Worm (Caenorhabditis elegans) whole organism, L2 larva: Measurements from ENCODE around the gene nlp-14.

Experiments
- R02D3.7 ChIP-seq: fragments of 150-350 bp; optimal IDR thresholded peaks from 2 replicates; lab custom pipeline; 2014; ENCODE audit warnings: missing biosample characterization, missing genetic modification characterization
- alr-1 ChIP-seq: fragments of 150-350 bp; optimal IDR thresholded peaks from 2 replicates; lab custom pipeline; 2014; ENCODE audit warnings: missing biosample characterization, missing genetic modification characterization
- ceh-82 ChIP-seq: fragments of 150-350 bp; optimal IDR thresholded peaks from 2 replicates; lab custom pipeline; 2014; ENCODE audit warnings: missing biosample characterization, missing genetic modification characterization
- dmd-4 ChIP-seq: sonication (generic microtip); optimal IDR thresholded peaks from 2 replicates; lab custom pipeline; 2017; ENCODE audit warnings: missing biosample characterization, missing genetic modification characterization
- elt-3 ChIP-seq: sonication (generic microtip); optimal IDR thresholded peaks from 2 replicates; lab custom pipeline; 2017; ENCODE audit warnings: missing biosample characterization, missing genetic modification characterization
- lin-13 ChIP-seq: fragments of 150-350 bp; optimal IDR thresholded peaks from 2 replicates; lab custom pipeline; 2014; ENCODE audit warnings: missing biosample characterization, missing genetic modification reagents, missing genetic modification characterization
- mbf-1 ChIP-seq: sonication (generic microtip); optimal IDR thresholded peaks from 2 replicates; lab custom pipeline; 2017; ENCODE audit warnings: missing biosample characterization, missing genetic modification characterization
- mdl-1 ChIP-seq, 2 experiments: fragments of 150-350 bp in 1 of 2; sonication (generic microtip) in 1 of 2; optimal IDR thresholded peaks; 2 replicates each; lab custom pipeline; 2017; ENCODE audit warnings: missing biosample characterization in 2 of 2, missing genetic modification characterization in 2 of 2
- nhr-11 ChIP-seq: fragments of 150-350 bp; optimal IDR thresholded peaks from 2 replicates; lab custom pipeline; 2014; ENCODE audit warnings: missing biosample characterization, missing genetic modification characterization
- nhr-237 ChIP-seq: fragments of 150-350 bp; optimal IDR thresholded peaks from 2 replicates; lab custom pipeline; 2014; ENCODE audit warnings: missing biosample characterization, missing genetic modification characterization
- snpc-4 ChIP-seq: fragments of 150-350 bp; optimal IDR thresholded peaks from 2 replicates; lab custom pipeline; 2014; ENCODE audit warnings: missing biosample characterization, missing genetic modification characterization
- unc-39 ChIP-seq: fragments of 150-350 bp; optimal IDR thresholded peaks from 2 replicates; lab custom pipeline; 2014; ENCODE audit warnings: missing biosample characterization, missing genetic modification characterization
- unc-62 ChIP-seq: fragments of 150-350 bp; optimal IDR thresholded peaks from 2 replicates; lab custom pipeline; 2014; ENCODE audit warnings: missing biosample characterization, missing genetic modification reagents, missing genetic modification characterization

- TF ChIP-seq unc-62 (GFP tag; lab: Kevin White, UChicago) = no peak
- TF ChIP-seq elt-3 (tag; lab: Kevin White, UChicago) = no peak
- TF ChIP-seq mdl-1 (tag; optimal IDR thresholded peaks at IDR 0.05; lab: Kevin White, UChicago) = no peak
- TF ChIP-seq mbf-1 (tag; lab: Kevin White, UChicago) = no peak
- TF ChIP-seq nhr-11 (tag; lab: Kevin White, UChicago) = no peak
- no peak for TF ChIP-seq ceh-82
- no peak for TF ChIP-seq alr-1 (tag; lab: Kevin White, UChicago)
- TF ChIP-seq R02D3.7 (tag; lab: Kevin White, UChicago) = no peak
- TF ChIP-seq dmd-4 (tag; lab: Kevin White, UChicago) = no peak
- TF ChIP-seq lin-13 (GFP tag; lab: Kevin White, UChicago) = no peak
- no peak for TF ChIP-seq nhr-237
- TF ChIP-seq snpc-4 = no peak
- TF ChIP-seq unc-39 (tag; lab: Kevin White, UChicago) = no peak
Observed at ce11 chrX:8875867-8876266, 43.4 kb downstream of the nlp-14 start.
